Worm (Caenorhabditis elegans) whole organism, L3 larva: Measurements from ENCODE around the gene F59C12.4.

Experiments used
- R02D3.7 ChIP-seq: fragments of 150-350 bp; optimal IDR thresholded peaks from 2 replicates; lab custom pipeline; 2014; ENCODE audit warnings: missing biosample characterization, missing genetic modification characterization
- ceh-28 ChIP-seq: fragments of 150-350 bp; optimal IDR thresholded peaks from 2 replicates; lab custom pipeline; 2014; ENCODE audit warnings: missing biosample characterization, missing genetic modification reagents, missing genetic modification characterization
- ceh-82 ChIP-seq: fragments of 150-350 bp; optimal IDR thresholded peaks from 2 replicates; lab custom pipeline; 2014; ENCODE audit warnings: missing biosample characterization, missing genetic modification characterization
- egl-5 ChIP-seq: fragments of 150-350 bp; optimal IDR thresholded peaks from 2 replicates; lab custom pipeline; 2017; ENCODE audit warnings: missing biosample characterization, missing genetic modification reagents, missing genetic modification characterization, inconsistent platforms
- elt-1 ChIP-seq: fragments of 150-350 bp; optimal IDR thresholded peaks from 2 replicates; lab custom pipeline; 2014; ENCODE audit warnings: missing biosample characterization, missing genetic modification characterization
- elt-2 ChIP-seq: sonication (generic microtip); optimal IDR thresholded peaks from 2 replicates; lab custom pipeline; 2016; ENCODE audit warnings: missing genetic modification reagents, mild to moderate bottlenecking, missing genetic modification characterization, missing compliant biosample characterization
- fkh-2 ChIP-seq: fragments of 150-350 bp; optimal IDR thresholded peaks from 2 replicates; lab custom pipeline; 2014; ENCODE audit warnings: missing biosample characterization, missing genetic modification reagents, missing genetic modification characterization
- fos-1 ChIP-seq: fragments of 150-350 bp; optimal IDR thresholded peaks from 2 replicates; lab custom pipeline; 2014; ENCODE audit warnings: missing biosample characterization, missing genetic modification characterization
- jun-1 ChIP-seq: fragments of 150-350 bp; optimal IDR thresholded peaks from 2 replicates; lab custom pipeline; 2014; ENCODE audit warnings: missing biosample characterization, missing genetic modification reagents, missing genetic modification characterization
- lin-15B ChIP-seq: fragments of 150-350 bp; optimal IDR thresholded peaks from 2 replicates; lab custom pipeline; 2014; ENCODE audit warnings: missing biosample characterization, missing genetic modification characterization
- lsy-12 ChIP-seq: sonication (generic microtip); optimal IDR thresholded peaks from 2 replicates; lab custom pipeline; 2016; ENCODE audit warnings: mild to moderate bottlenecking, missing genetic modification characterization, missing compliant biosample characterization
- mdl-1 ChIP-seq: fragments of 150-350 bp; optimal IDR thresholded peaks from 2 replicates; lab custom pipeline; 2014; ENCODE audit warnings: missing biosample characterization, missing genetic modification characterization
- mml-1 ChIP-seq: fragments of 150-350 bp; sonication (generic microtip); optimal IDR thresholded peaks from 3 replicates; lab custom pipeline; 2014; ENCODE audit warnings: missing biosample characterization, missing genetic modification characterization
- nfya-1 ChIP-seq: sonication (generic microtip); optimal IDR thresholded peaks from 2 replicates; lab custom pipeline; 2017; ENCODE audit warnings: missing genetic modification characterization, mild to moderate bottlenecking, missing compliant biosample characterization, antibody characterized with exemption, moderate library complexity; ENCODE audit not compliant: insufficient read depth
- nhr-11 ChIP-seq: fragments of 150-350 bp; optimal IDR thresholded peaks from 2 replicates; lab custom pipeline; 2014; ENCODE audit warnings: missing biosample characterization, missing genetic modification characterization
- nhr-12 ChIP-seq: fragments of 150-350 bp; optimal IDR thresholded peaks from 2 replicates; lab custom pipeline; 2014; ENCODE audit warnings: missing biosample characterization, missing genetic modification characterization
- nhr-23 ChIP-seq: fragments of 150-350 bp; optimal IDR thresholded peaks from 2 replicates; lab custom pipeline; 2014; ENCODE audit warnings: missing biosample characterization, missing genetic modification reagents, missing genetic modification characterization
- nhr-237 ChIP-seq: fragments of 150-350 bp; optimal IDR thresholded peaks from 2 replicates; lab custom pipeline; 2014; ENCODE audit warnings: missing biosample characterization, missing genetic modification characterization
- nhr-25 ChIP-seq: sonication (generic microtip); optimal IDR thresholded peaks from 2 replicates; lab custom pipeline; 2017; ENCODE audit warnings: missing biosample characterization, missing genetic modification characterization
- nhr-43 ChIP-seq: sonication (generic microtip); optimal IDR thresholded peaks from 2 replicates; lab custom pipeline; 2016; ENCODE audit warnings: mild to moderate bottlenecking, missing genetic modification characterization, missing compliant biosample characterization; ENCODE audit not compliant: poor library complexity, severe bottlenecking
- nhr-76 ChIP-seq: fragments of 150-350 bp; sonication (generic microtip); optimal IDR thresholded peaks from 5 replicates; lab custom pipeline; 2014; ENCODE audit warnings: missing biosample characterization, missing genetic modification characterization
- nhr-77 ChIP-seq: fragments of 150-350 bp; optimal IDR thresholded peaks from 2 replicates; lab custom pipeline; 2014; ENCODE audit warnings: missing biosample characterization, missing genetic modification characterization
- pha-4 ChIP-seq: fragments of 150-350 bp; optimal IDR thresholded peaks from 2 replicates; lab custom pipeline; 2014; ENCODE audit warnings: missing biosample characterization, missing genetic modification reagents, missing genetic modification characterization
- pqm-1 ChIP-seq: fragments of 150-350 bp; optimal IDR thresholded peaks from 2 replicates; lab custom pipeline; 2017; ENCODE audit warnings: missing biosample characterization, missing genetic modification characterization, inconsistent platforms
- skn-1 ChIP-seq: fragments of 150-350 bp; optimal IDR thresholded peaks from 2 replicates; lab custom pipeline; 2014; ENCODE audit warnings: missing biosample characterization, missing genetic modification characterization
- unc-39 ChIP-seq: sonication (generic microtip); optimal IDR thresholded peaks from 4 replicates; lab custom pipeline; 2017; ENCODE audit warnings: missing biosample characterization, missing genetic modification characterization
- zag-1 ChIP-seq: fragments of 150-350 bp; optimal IDR thresholded peaks from 2 replicates; lab custom pipeline; 2014; ENCODE audit warnings: missing biosample characterization, missing genetic modification characterization
- ztf-4 ChIP-seq: fragments of 150-350 bp; optimal IDR thresholded peaks from 2 replicates; lab custom pipeline; 2014; ENCODE audit warnings: missing biosample characterization, missing genetic modification characterization

Gene F59C12.4

DNA sequence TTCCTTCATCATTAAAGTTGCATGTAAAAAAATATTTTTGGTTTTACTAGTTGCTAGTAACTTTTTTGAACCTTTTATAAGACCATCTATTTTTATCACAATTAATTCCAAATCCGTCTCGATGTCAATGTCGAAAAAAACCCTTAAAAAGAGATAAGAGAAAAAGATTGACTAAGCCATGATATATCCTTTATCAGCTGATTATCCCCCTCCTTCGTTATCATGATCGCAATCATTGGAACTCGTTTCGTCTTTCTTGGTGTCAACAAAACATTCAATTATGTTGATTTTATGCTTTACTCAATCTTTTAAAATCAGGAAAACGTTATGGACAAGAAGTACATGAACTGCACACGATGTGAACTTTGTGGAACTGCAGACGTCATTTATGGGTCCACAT is 44.3 kb downstream of the F59C12.4 start, which contains the start of gene K08B5.1:
Gene K08B5.1 (plus strand): TSS at position 318 of the 400 bp plus-strand sequence.
- TF ChIP-seq nhr-23 (tag; lab: Kevin White, UChicago) = peak; percentile 0
- TF ChIP-seq nhr-43 = peak; percentile 57
- no peak for TF ChIP-seq R02D3.7 (tag; lab: Kevin White, UChicago)
- TF ChIP-seq, all 47 proteins: peak for 2

DNA sequence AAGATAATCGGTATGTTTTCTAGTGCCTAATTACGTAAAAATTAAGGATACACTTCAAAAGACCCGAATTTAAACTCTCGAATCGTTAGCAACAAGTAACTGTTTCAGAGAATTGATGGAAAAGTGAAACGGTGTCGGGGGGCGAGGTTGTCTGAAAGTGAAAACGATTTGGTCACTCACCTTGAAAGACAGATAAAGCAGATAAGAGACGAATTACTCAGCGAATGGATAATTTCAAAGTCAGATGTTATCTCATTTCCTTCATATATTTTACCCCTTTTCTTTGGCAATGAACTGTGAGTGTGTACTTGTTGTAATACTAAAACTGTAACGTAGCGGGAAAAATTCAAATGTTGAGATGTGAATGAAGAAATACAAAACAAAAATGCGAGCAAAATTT is 46.7 kb downstream of the F59C12.4 start:
- TF ChIP-seq elt-1 (tag; lab: Kevin White, UChicago) = peak; percentile 96
- no peak for TF ChIP-seq skn-1 (tag; lab: Kevin White, UChicago)
- TF ChIP-seq nhr-237 = no peak
- TF ChIP-seq ceh-82 = no peak
- peak; percentile 94 for TF ChIP-seq nhr-25 (tag; lab: Kevin White, UChicago)
- TF ChIP-seq nhr-43 = no peak
- no peak for TF ChIP-seq pqm-1 (tag; lab: Kevin White, UChicago)

DNA sequence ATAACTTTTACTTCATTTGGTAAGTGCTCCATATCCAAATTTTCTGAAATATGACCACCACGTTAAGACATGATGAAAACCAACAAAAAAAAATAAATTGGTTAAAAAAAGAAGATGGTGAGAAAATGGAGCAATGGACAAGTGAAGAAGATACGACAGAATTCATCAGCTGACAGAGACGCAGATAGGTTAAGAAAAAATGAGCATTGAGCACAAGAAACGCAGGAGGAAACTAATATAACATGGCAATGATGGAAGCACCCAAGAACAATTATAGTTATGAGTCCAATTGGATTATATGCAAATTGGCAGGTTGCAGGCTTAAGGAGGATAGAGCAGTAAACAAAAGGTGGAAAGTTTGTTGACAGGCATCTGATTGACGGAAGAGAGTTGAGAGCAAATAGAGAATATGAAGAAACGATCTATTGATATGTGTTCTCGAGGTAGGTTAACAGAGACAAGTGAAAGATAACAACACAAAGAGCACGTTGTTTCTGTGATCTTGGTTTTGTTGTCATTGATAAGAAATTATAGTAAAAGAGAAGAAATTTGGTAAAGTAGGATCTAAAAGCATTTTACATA is 48.5 kb downstream of the F59C12.4 start, which contains the start of gene K08B5.2:
Gene K08B5.2 (minus strand): TSS at position 43 of the 582 bp plus-strand sequence.
- no peak for TF ChIP-seq ceh-82
- no peak for TF ChIP-seq nhr-12 (tag; lab: Kevin White, UChicago)
- TF ChIP-seq mdl-1 (tag; lab: Kevin White, UChicago) = no peak
- TF ChIP-seq nfya-1 = peak; percentile 29
- TF ChIP-seq unc-39 (tag; lab: Kevin White, UChicago) = no peak
- no peak for TF ChIP-seq mml-1 (tag; lab: Kevin White, UChicago)
- no peak for TF ChIP-seq nhr-23 (tag; lab: Kevin White, UChicago)
- TF ChIP-seq fkh-2 (tag; lab: Kevin White, UChicago) = no peak
- TF ChIP-seq ceh-28 (tag; lab: Kevin White, UChicago) = no peak
- no peak for TF ChIP-seq lin-15B (tag; lab: Kevin White, UChicago)
- no peak for TF ChIP-seq egl-5
- no peak for TF ChIP-seq nhr-11
- peak; percentile 83 for TF ChIP-seq pha-4
- TF ChIP-seq ztf-4 (tag; lab: Kevin White, UChicago) = no peak
- TF ChIP-seq nhr-77 = no peak
- no peak for TF ChIP-seq fos-1 (tag; lab: Kevin White, UChicago)
- TF ChIP-seq jun-1 = no peak
- no peak for TF ChIP-seq nhr-76 (tag; lab: Kevin White, UChicago)
- TF ChIP-seq zag-1 (tag; lab: Kevin White, UChicago) = no peak
- no peak for TF ChIP-seq nhr-43
- peak; percentile 72 for TF ChIP-seq elt-2
- TF ChIP-seq lsy-12 (tag; lab: Kevin White, UChicago) = no peak
- TF ChIP-seq pqm-1 (tag; lab: Kevin White, UChicago) = peak; percentile 58
